Worm (Caenorhabditis elegans): Measurements from ENCODE around the gene adal-1.
A peak's percentile ranks its signal among the peaks of the same experiment; 100 is the strongest.

The adal-1 gene

DNA sequence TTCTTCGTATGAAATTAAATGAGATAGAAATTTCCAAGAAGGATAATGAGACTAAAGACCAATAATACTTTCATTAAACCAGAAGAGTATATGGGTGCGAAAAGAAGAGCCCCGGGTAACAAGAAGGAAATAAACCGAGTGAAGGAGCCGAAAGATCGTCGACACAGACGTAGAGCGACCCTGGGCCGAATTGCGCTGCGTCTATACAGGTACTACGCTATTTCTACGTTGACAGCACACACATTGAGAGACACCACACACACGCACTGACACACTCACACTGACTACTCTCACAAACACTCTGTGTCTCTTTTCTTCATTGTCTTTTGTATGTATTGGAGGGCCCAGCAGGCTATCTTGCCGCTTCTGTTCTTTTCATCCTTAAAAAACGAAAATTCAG is 34.6 kb downstream of the adal-1 start:
- TF ChIP-seq snpc-4 (tag; optimal IDR thresholded peaks at IDR 0.05), result peak; percentile 20
- peak; percentile 23 for TF ChIP-seq nhr-47 (tag; optimal IDR thresholded peaks at IDR 0.05)
- TF ChIP-seq lin-35 (GFP tag; optimal IDR thresholded peaks at IDR 0.05), result peak; percentile 42 to 48
- TF ChIP-seq tlp-1 (tag; optimal IDR thresholded peaks at IDR 0.05), result no peak
- peak; percentile 48 for TF ChIP-seq rnt-1 (tag; optimal IDR thresholded peaks at IDR 0.05)
- peak; percentile 44 for TF ChIP-seq nhr-19 (GFP tag; conservative IDR thresholded peaks at IDR 0.05)
- peak; percentile 87 for TF ChIP-seq lin-14 (GFP tag; optimal IDR thresholded peaks at IDR 0.05)
- TF ChIP-seq ceh-82 (tag; optimal IDR thresholded peaks at IDR 0.05), result peak in 2 of 3 experiments; percentile 26 to 69
- TF ChIP-seq dsc-1 (tag; optimal IDR thresholded peaks at IDR 0.05), result peak; percentile 39
- TF ChIP-seq Y116A8C.19 (tag; optimal IDR thresholded peaks at IDR 0.05; ENCODE audit: borderline replicate concordance), result no peak
- TF ChIP-seq mdl-1 (tag; optimal IDR thresholded peaks at IDR 0.05), result peak in 1 of 2 experiments; percentile 73
- TF ChIP-seq lsy-2 (tag; optimal IDR thresholded peaks at IDR 0.05), result peak; percentile 12 to 61
- no peak for TF ChIP-seq fkh-10 (GFP tag; optimal IDR thresholded peaks at IDR 0.05)
- no peak for TF ChIP-seq ceh-8 (GFP tag; optimal IDR thresholded peaks at IDR 0.05)
- peak; percentile 13 for TF ChIP-seq ztf-4 (tag; optimal IDR thresholded peaks at IDR 0.05)
- peak; percentile 29 for TF ChIP-seq nhr-20 (tag; optimal IDR thresholded peaks at IDR 0.05)
- peak; percentile 53 for TF ChIP-seq fkh-8 (tag; optimal IDR thresholded peaks at IDR 0.05)
- TF ChIP-seq unc-130 (tag; optimal IDR thresholded peaks at IDR 0.05), result no peak
- peak; percentile 43 for TF ChIP-seq swsn-7 (tag; optimal IDR thresholded peaks at IDR 0.05)
- TF ChIP-seq dpl-1 (GFP tag; optimal IDR thresholded peaks at IDR 0.05), result peak in 1 of 3 experiments; percentile 1
- peak; percentile 55 for TF ChIP-seq nhr-77 (tag; optimal IDR thresholded peaks at IDR 0.05)
- peak; percentile 35 to 63 for TF ChIP-seq efl-1 (optimal IDR thresholded peaks at IDR 0.05)
- no peak for TF ChIP-seq efl-1 (GFP tag; optimal IDR thresholded peaks at IDR 0.05 in 1 of 2)
- TF ChIP-seq xbp-1 (tag; optimal IDR thresholded peaks at IDR 0.05), result peak; percentile 5
- TF ChIP-seq zip-4 (GFP tag; optimal IDR thresholded peaks at IDR 0.05), result no peak
- TF ChIP-seq C16A3.4 (tag; optimal IDR thresholded peaks at IDR 0.05), result peak; percentile 22
- no peak for TF ChIP-seq egl-27 (tag; optimal IDR thresholded peaks at IDR 0.05)
- TF ChIP-seq tbx-2 (tag; optimal IDR thresholded peaks at IDR 0.05), result peak; percentile 26
- TF ChIP-seq nhr-71 (tag; optimal IDR thresholded peaks at IDR 0.05), result peak; percentile 58
- TF ChIP-seq snu-23 (GFP tag; optimal IDR thresholded peaks at IDR 0.05), result peak; percentile 62
- no peak for TF ChIP-seq ets-5 (GFP tag; IDR thresholded peaks at IDR 0.05)
- no peak for TF ChIP-seq mef-2 (tag; optimal IDR thresholded peaks at IDR 0.05)

- TF ChIP-seq efl-1 (optimal IDR thresholded peaks at IDR 0.05) (no peak), efl-1 (GFP tag; optimal IDR thresholded peaks at IDR 0.05 in 1 of 2) (peak in 1 of 2 experiments; percentile 27), blmp-1 (tag; optimal IDR thresholded peaks at IDR 0.05) (peak; percentile 87), nhr-11 (tag; optimal IDR thresholded peaks at IDR 0.05) (no peak)
These were observed 35.2 kb downstream of the adal-1 start, which contains the start of gene dnj-5 for ce11 chrII:6858201-6858600. dnj-5 (minus strand) TSS chrII:6858301.

ce11 chrII:6853059-6853466 is 40.4 kb downstream of the adal-1 start:
- TF ChIP-seq unc-62 (GFP tag; optimal IDR thresholded peaks at IDR 0.05), result no peak
- TF ChIP-seq xbp-1 (tag; optimal IDR thresholded peaks at IDR 0.05), result peak; percentile 54
- peak; percentile 75 for TF ChIP-seq C16A3.4 (tag; optimal IDR thresholded peaks at IDR 0.05)
- no peak for TF ChIP-seq hlh-4 (tag; optimal IDR thresholded peaks at IDR 0.05)
- TF ChIP-seq fkh-8 (tag; optimal IDR thresholded peaks at IDR 0.05), result peak; percentile 74
- TF ChIP-seq alr-1 (tag; optimal IDR thresholded peaks at IDR 0.05; ENCODE audit: borderline replicate concordance), result no peak
- peak; percentile 79 for TF ChIP-seq nhr-19 (GFP tag; conservative IDR thresholded peaks at IDR 0.05)
- TF ChIP-seq aly-2 (tag; optimal IDR thresholded peaks at IDR 0.05), result peak; percentile 18
- no peak for TF ChIP-seq nhr-76 (tag; optimal IDR thresholded peaks at IDR 0.05)
- peak; percentile 18 for TF ChIP-seq blmp-1 (tag; optimal IDR thresholded peaks at IDR 0.05)
- TF ChIP-seq aha-1 (tag; optimal IDR thresholded peaks at IDR 0.05), result no peak
- no peak for TF ChIP-seq zip-4 (GFP tag; optimal IDR thresholded peaks at IDR 0.05)
- TF ChIP-seq elt-2 (tag; optimal IDR thresholded peaks at IDR 0.05), result peak; percentile 30
- TF ChIP-seq fkh-10 (GFP tag; optimal IDR thresholded peaks at IDR 0.05), result peak; percentile 44
- TF ChIP-seq fkh-4 (tag; optimal IDR thresholded peaks at IDR 0.05; ENCODE audit: borderline replicate concordance), result no peak
- no peak for TF ChIP-seq hlh-17 (GFP tag; optimal IDR thresholded peaks at IDR 0.05; ENCODE audit: borderline replicate concordance)
- no peak for TF ChIP-seq tlp-1 (tag; optimal IDR thresholded peaks at IDR 0.05)
- peak; percentile 61 for TF ChIP-seq mab-9 (GFP tag; IDR thresholded peaks at IDR 0.05)
- TF ChIP-seq egl-13 (tag; optimal IDR thresholded peaks at IDR 0.05), result no peak
- no peak for TF ChIP-seq pag-3 (tag; optimal IDR thresholded peaks at IDR 0.05; ENCODE audit: borderline replicate concordance, insufficient read depth)
- peak; percentile 67 to 69 for TF ChIP-seq egl-27 (tag; optimal IDR thresholded peaks at IDR 0.05)
- TF ChIP-seq nhr-90 (tag; optimal IDR thresholded peaks at IDR 0.05; ENCODE audit: poor library complexity), result peak; percentile 59
- peak; percentile 84 for TF ChIP-seq lin-14 (GFP tag; optimal IDR thresholded peaks at IDR 0.05)
- peak; percentile 65 for TF ChIP-seq tbx-2 (tag; optimal IDR thresholded peaks at IDR 0.05)
- no peak for TF ChIP-seq ztf-4 (tag; optimal IDR thresholded peaks at IDR 0.05)

Measured in whole organism, L1 larva.